Worm (Caenorhabditis elegans): ENCODE measurements around the gene C26B2.7.

DNA sequence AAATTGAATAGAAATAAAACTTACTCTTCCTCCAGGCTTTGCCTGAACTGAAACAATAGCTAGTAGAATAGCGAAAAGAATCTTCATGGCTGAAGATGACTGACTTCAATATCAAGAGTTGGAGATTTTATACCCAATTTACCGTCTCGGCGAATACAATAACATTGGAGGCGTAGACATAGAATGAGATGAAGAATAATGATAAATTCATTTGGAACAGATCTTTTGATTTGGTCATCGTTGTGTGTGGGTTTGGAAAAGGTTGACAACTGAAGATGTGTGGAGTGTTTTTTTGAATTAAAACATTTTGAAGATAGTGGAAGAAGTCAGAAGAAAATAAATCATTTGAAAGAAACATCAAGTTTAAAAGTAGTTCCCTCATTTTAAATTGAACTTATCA lies 39.9 kb upstream of the C26B2.7 start, which contains the start of gene F57H12.6:
- TF ChIP-seq F13C5.2 (tag; optimal IDR thresholded peaks at IDR 0.05), result no peak
- TF ChIP-seq ama-1 (optimal IDR thresholded peaks at IDR 0.05), result no peak

Measured in whole organism, early embryonic.